Fruit fly (Drosophila melanogaster) whole organism, prepupa: ENCODE results near the gene vig2.

Experiments
- CG10631 ChIP-seq: fragments of 200-800 bp; sonication (Bioruptor generic); optimal IDR thresholded peaks from 2 replicates; lab custom pipeline; 2016; ENCODE audit warnings: missing biosample characterization, missing genetic modification characterization
- CG15336 ChIP-seq: fragments of 200-800 bp; sonication (Bioruptor generic); IDR thresholded peaks from 2 replicates; pipeline ENCODE4 v1.3.6; 2022; ENCODE audit warnings: missing biosample characterization, missing genetic modification characterization
- CG4318 ChIP-seq: fragments of 200-800 bp; sonication (Bioruptor generic); optimal IDR thresholded peaks from 3 replicates; lab custom pipeline; 2017; ENCODE audit warnings: missing biosample characterization, mild to moderate bottlenecking, missing genetic modification characterization
- CG6163 ChIP-seq: fragments of 200-800 bp; sonication (Bioruptor generic); IDR thresholded peaks from 3 replicates; pipeline ENCODE4 v1.3.6; 2022; ENCODE audit warnings: missing biosample characterization, missing genetic modification characterization
- CG6276 ChIP-seq: fragments of 200-800 bp; sonication (Bioruptor generic); optimal IDR thresholded peaks from 2 replicates; lab custom pipeline; 2017; ENCODE audit warnings: missing biosample characterization, mild to moderate bottlenecking, missing genetic modification characterization
- Gug ChIP-seq: fragments of 200-800 bp; sonication (Bioruptor generic); IDR thresholded peaks from 2 replicates; pipeline ENCODE4 v1.3.6; 2022; ENCODE audit warnings: missing biosample characterization, missing genetic modification characterization
- dsx ChIP-seq: fragments of 200-800 bp; optimal IDR thresholded peaks from 3 replicates; lab custom pipeline; 2019; ENCODE audit warnings: missing biosample characterization, mild to moderate bottlenecking, missing genetic modification characterization, moderate library complexity; ENCODE audit not compliant: poor library complexity, severe bottlenecking
- esn ChIP-seq: fragments of 200-800 bp; sonication (Bioruptor generic); optimal IDR thresholded peaks from 2 replicates; lab custom pipeline; 2016; ENCODE audit warnings: missing biosample characterization, mild to moderate bottlenecking, missing genetic modification characterization, moderate library complexity
- ss ChIP-seq, 2 experiments: fragments of 200-800 bp; sonication (Bioruptor generic); optimal IDR thresholded peaks; 2 replicates in 1 of 2; 3 replicates in 1 of 2; lab custom pipeline; 2017 to 2018; ENCODE audit warnings: mild to moderate bottlenecking in 2 of 2, missing biosample characterization in 2 of 2, missing genetic modification characterization in 2 of 2, moderate library complexity in 1 of 2
- topi ChIP-seq: fragments of 200-800 bp; sonication (Bioruptor generic); optimal IDR thresholded peaks from 3 replicates; lab custom pipeline; 2016; ENCODE audit warnings: missing biosample characterization, missing genetic modification characterization

dm6 chr3R:25168259-25168972, 45.2 kb downstream of the vig2 start:
- no peak for TF ChIP-seq CG10631 (GFP tag; lab: Kevin White, UChicago)
- TF ChIP-seq ss (GFP tag; optimal IDR thresholded peaks at IDR 0.05; lab: Kevin White, UChicago) = no peak
- no peak for TF ChIP-seq CG6163
- TF ChIP-seq Gug (GFP tag; lab: Robert Waterston, UW) = no peak
- no peak for TF ChIP-seq CG15336
- TF ChIP-seq CG6276 (GFP tag; lab: Kevin White, UChicago) = no peak
- peak; percentile 5 for TF ChIP-seq topi (GFP tag; lab: Kevin White, UChicago)
- TF ChIP-seq esn (GFP tag; lab: Kevin White, UChicago) = no peak
- TF ChIP-seq dsx = no peak
- no peak for TF ChIP-seq CG4318 (GFP tag; lab: Kevin White, UChicago)
